Worm (Caenorhabditis elegans): ENCODE results near the gene frpr-11.

- TF ChIP-seq nhr-41 (GFP tag; IDR thresholded peaks at IDR 0.05) (no peak), lin-39 (tag; optimal IDR thresholded peaks at IDR 0.05) (no peak), unc-130 (GFP tag; optimal IDR thresholded peaks at IDR 0.05) (no peak), daf-16 (GFP tag; optimal IDR thresholded peaks at IDR 0.05) (no peak), daf-16 (tag; optimal IDR thresholded peaks at IDR 0.05) (no peak), T26A8.4 (GFP tag; IDR thresholded peaks at IDR 0.05) (no peak), nhr-48 (tag; optimal IDR thresholded peaks at IDR 0.05) (no peak), dve-1 (tag; optimal IDR thresholded peaks at IDR 0.05; ENCODE audit: insufficient read depth) (no peak), nhr-102 (tag; optimal IDR thresholded peaks at IDR 0.05) (no peak), fos-1 (tag; optimal IDR thresholded peaks at IDR 0.05) (no peak), nhr-77 (tag; optimal IDR thresholded peaks at IDR 0.05) (no peak), spr-3 (GFP tag; optimal IDR thresholded peaks at IDR 0.05) (no peak)
Observed at ce11 chrV:8903916-8904315, 3.1 kb upstream of the frpr-11 start.

Measured in whole organism, L4 larva.